Fruit fly (Drosophila melanogaster): Measurements from ENCODE around the gene ImpE1.

dm6 chr3L:8383968-8384367 is 11.8 kb downstream of the ImpE1 start:
- TF ChIP-seq h (optimal IDR thresholded peaks at IDR 0.05) (no peak), psq (optimal IDR thresholded peaks at IDR 0.05) (no peak)
